Fruit fly (Drosophila melanogaster): ENCODE data around the gene CG14669.

The CG14669 gene

dm6 chr3R:5497600-5497999 is 83.3 kb downstream of the CG14669 start:
- no peak for TF ChIP-seq CG6276 (GFP tag; optimal IDR thresholded peaks at IDR 0.05)
- TF ChIP-seq vri (GFP tag; optimal IDR thresholded peaks at IDR 0.05): peak; percentile 46
- TF ChIP-seq CG11294 (GFP tag; IDR thresholded peaks at IDR 0.05): no peak
- TF ChIP-seq Hr38 (GFP tag; optimal IDR thresholded peaks at IDR 0.05): no peak
- peak; percentile 99 for TF ChIP-seq svp (GFP tag)
- no peak for TF ChIP-seq CG10631 (GFP tag; optimal IDR thresholded peaks at IDR 0.05)
- TF ChIP-seq CG3032 (tag; optimal IDR thresholded peaks at IDR 0.05): no peak
- no peak for TF ChIP-seq Ets21C (GFP tag; optimal IDR thresholded peaks at IDR 0.05)
- TF ChIP-seq CG8632 (GFP tag; optimal IDR thresholded peaks at IDR 0.05): no peak
- no peak for TF ChIP-seq pdm3 (GFP tag; optimal IDR thresholded peaks at IDR 0.05)
- peak; percentile 1 for TF ChIP-seq fkh (GFP tag; optimal IDR thresholded peaks at IDR 0.05)
- TF ChIP-seq fd85E (GFP tag; optimal IDR thresholded peaks at IDR 0.05): no peak
- TF ChIP-seq CG9139 (GFP tag; optimal IDR thresholded peaks at IDR 0.05): no peak
- TF ChIP-seq CG6854 (GFP tag; optimal IDR thresholded peaks at IDR 0.05): no peak
- TF ChIP-seq Smox (GFP tag; optimal IDR thresholded peaks at IDR 0.05): no peak
- TF ChIP-seq Sox15 (GFP tag; optimal IDR thresholded peaks at IDR 0.05): no peak
- no peak for TF ChIP-seq CG11762 (GFP tag; optimal IDR thresholded peaks at IDR 0.05; ENCODE audit: insufficient read depth)
- no peak for TF ChIP-seq Eip93F (GFP tag; optimal IDR thresholded peaks at IDR 0.05)
- no peak for TF ChIP-seq OdsH (GFP tag; optimal IDR thresholded peaks at IDR 0.05)

- TF ChIP-seq Sox14 (GFP tag; optimal IDR thresholded peaks at IDR 0.05) (no peak), fd85E (GFP tag; optimal IDR thresholded peaks at IDR 0.05) (no peak), topi (GFP tag; optimal IDR thresholded peaks at IDR 0.05) (no peak), salr (GFP tag; optimal IDR thresholded peaks at IDR 0.05) (no peak), CG34406 (GFP tag; optimal IDR thresholded peaks at IDR 0.05) (no peak), CG6854 (GFP tag; optimal IDR thresholded peaks at IDR 0.05) (no peak), CG6792 (GFP tag; optimal IDR thresholded peaks at IDR 0.05) (no peak), fkh (GFP tag; optimal IDR thresholded peaks at IDR 0.05) (no peak), fd59A (GFP tag; optimal IDR thresholded peaks at IDR 0.05) (no peak), Eip93F (GFP tag; optimal IDR thresholded peaks at IDR 0.05) (no peak), CG6163 (GFP tag; IDR thresholded peaks at IDR 0.05) (no peak), esn (GFP tag; optimal IDR thresholded peaks at IDR 0.05) (no peak), Eip75B (GFP tag; optimal IDR thresholded peaks at IDR 0.05) (no peak), CG31627 (GFP tag; optimal IDR thresholded peaks at IDR 0.05) (no peak), CG6276 (GFP tag; optimal IDR thresholded peaks at IDR 0.05) (no peak), CG8319 (GFP tag; optimal IDR thresholded peaks at IDR 0.05) (no peak), CG6808 (GFP tag; optimal IDR thresholded peaks at IDR 0.05) (no peak), CG4318 (GFP tag; optimal IDR thresholded peaks at IDR 0.05) (no peak), Hr39 (GFP tag; optimal IDR thresholded peaks at IDR 0.05) (no peak)
Observed at dm6 chr3R:5502646-5503045, 88.3 kb downstream of the CG14669 start, which contains the start of gene NKCC. TSS of gene NKCC (minus strand) at chr3R:5502702.

dm6 chr3R:5503789-5504387 is 89.6 kb downstream of the CG14669 start:
- TF ChIP-seq CG15336 (GFP tag; IDR thresholded peaks at IDR 0.05): no peak
- no peak for TF ChIP-seq Sox15 (GFP tag; optimal IDR thresholded peaks at IDR 0.05)
- peak; percentile 28 for TF ChIP-seq CG6854 (GFP tag; optimal IDR thresholded peaks at IDR 0.05)
- TF ChIP-seq CG10631 (GFP tag; optimal IDR thresholded peaks at IDR 0.05): no peak
- no peak for TF ChIP-seq svp (GFP tag)
- peak; percentile 57 for TF ChIP-seq Eip78C (GFP tag)
- TF ChIP-seq Hr38 (GFP tag; optimal IDR thresholded peaks at IDR 0.05): no peak
- TF ChIP-seq fkh (GFP tag; optimal IDR thresholded peaks at IDR 0.05): peak; percentile 21

All from whole organism, prepupa.